Worm (Caenorhabditis elegans): ENCODE results near the gene pqn-74.
A peak's percentile ranks its signal among the peaks of the same experiment; 100 is the strongest.

pqn-74 gene

ce11 chrIV:13331285-13331684 lies at the start of gene pqn-74:
TSS of gene pqn-74 (minus strand) at chrIV:13331406.
- TF ChIP-seq B0310.2 (tag; optimal IDR thresholded peaks at IDR 0.05) (no peak), hmg-4 (GFP tag; optimal IDR thresholded peaks at IDR 0.05) (no peak), pes-1 (GFP tag; IDR thresholded peaks at IDR 0.05) (no peak), ama-1 (optimal IDR thresholded peaks at IDR 0.05) (no peak), tbx-11 (GFP tag; IDR thresholded peaks at IDR 0.05) (no peak), scrt-1 (GFP tag; IDR thresholded peaks at IDR 0.05) (no peak), aly-1 (tag; optimal IDR thresholded peaks at IDR 0.05) (no peak), flt-1 (GFP tag; IDR thresholded peaks at IDR 0.05) (no peak), ceh-13 (GFP tag; optimal IDR thresholded peaks at IDR 0.05) (no peak), hnd-1 (tag; optimal IDR thresholded peaks at IDR 0.05) (no peak), sea-1 (GFP tag; conservative IDR thresholded peaks at IDR 0.05) (no peak), hmbx-1 (tag; optimal IDR thresholded peaks at IDR 0.05) (no peak), tbx-37 (GFP tag; conservative IDR thresholded peaks at IDR 0.05) (no peak), ceh-36 (tag; optimal IDR thresholded peaks at IDR 0.05) (no peak), ets-7 (tag; optimal IDR thresholded peaks at IDR 0.05) (no peak)

- TF ChIP-seq flt-1 (GFP tag; IDR thresholded peaks at IDR 0.05) (no peak), ama-1 (optimal IDR thresholded peaks at IDR 0.05) (peak; percentile 28), ceh-13 (GFP tag; optimal IDR thresholded peaks at IDR 0.05) (no peak), scrt-1 (GFP tag; IDR thresholded peaks at IDR 0.05) (no peak), F13C5.2 (tag; optimal IDR thresholded peaks at IDR 0.05) (no peak), hnd-1 (tag; optimal IDR thresholded peaks at IDR 0.05) (no peak)
Measured at ce11 chrIV:13380506-13380905, 49.3 kb upstream of the pqn-74 start.

DNA sequence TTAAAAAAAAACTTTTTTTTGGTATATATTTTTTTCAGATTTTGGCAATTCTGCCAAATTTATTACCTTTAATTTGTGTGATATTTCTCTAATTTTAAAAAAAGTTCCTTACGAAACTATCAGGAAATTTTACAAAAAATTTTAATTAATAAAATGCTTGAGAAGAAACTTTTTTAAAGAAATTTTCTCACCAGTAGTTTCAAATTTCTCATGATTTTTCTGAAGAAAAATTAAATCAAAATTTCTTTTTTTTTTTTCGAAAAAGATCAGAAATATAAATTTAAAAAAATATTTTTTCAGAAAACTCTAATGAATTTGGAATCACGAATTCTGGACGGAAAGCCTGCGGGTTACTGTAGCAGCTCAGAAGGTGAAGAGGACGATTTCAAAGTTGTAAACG lies 46.5 kb upstream of the pqn-74 start, which contains the start of gene mau-8:
Gene mau-8 (plus strand): TSS at position 301 of the 400 bp plus-strand sequence.
- TF ChIP-seq B0310.2 (tag; optimal IDR thresholded peaks at IDR 0.05) (no peak), scrt-1 (GFP tag; IDR thresholded peaks at IDR 0.05) (no peak), tbx-37 (GFP tag; conservative IDR thresholded peaks at IDR 0.05) (no peak), hmbx-1 (tag; optimal IDR thresholded peaks at IDR 0.05) (no peak), hnd-1 (tag; optimal IDR thresholded peaks at IDR 0.05) (no peak), hmg-4 (GFP tag; optimal IDR thresholded peaks at IDR 0.05) (no peak), F13C5.2 (tag; optimal IDR thresholded peaks at IDR 0.05) (no peak), ceh-36 (tag; optimal IDR thresholded peaks at IDR 0.05) (no peak)

DNA sequence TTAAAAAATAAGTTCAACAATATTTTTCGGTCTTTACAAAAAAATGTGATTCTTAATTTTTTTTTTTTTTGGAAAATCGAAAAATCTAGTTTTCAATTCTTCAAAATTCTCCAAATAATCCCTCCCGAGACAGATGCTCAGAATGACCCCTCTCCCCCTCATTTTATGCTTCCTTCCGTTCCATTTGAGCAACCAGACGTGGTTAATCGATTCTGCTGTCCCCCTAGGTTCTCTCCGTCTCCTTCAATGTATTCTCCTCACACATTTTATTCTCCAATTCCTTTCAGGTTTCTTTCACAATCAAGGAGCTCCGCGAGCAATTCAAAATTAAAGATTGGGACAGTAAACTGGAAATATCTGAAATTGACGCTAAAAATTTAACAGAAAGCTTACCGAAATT lies 43.7 kb upstream of the pqn-74 start:
- TF ChIP-seq hnd-1 (tag; optimal IDR thresholded peaks at IDR 0.05) (no peak), B0310.2 (tag; optimal IDR thresholded peaks at IDR 0.05) (no peak), tbx-11 (GFP tag; IDR thresholded peaks at IDR 0.05) (no peak), aly-1 (tag; optimal IDR thresholded peaks at IDR 0.05) (no peak), hmg-4 (GFP tag; optimal IDR thresholded peaks at IDR 0.05) (no peak), pes-1 (GFP tag; IDR thresholded peaks at IDR 0.05) (no peak), tbx-37 (GFP tag; conservative IDR thresholded peaks at IDR 0.05) (no peak), ceh-13 (GFP tag; optimal IDR thresholded peaks at IDR 0.05) (no peak), tra-4 (tag; optimal IDR thresholded peaks at IDR 0.05) (no peak), ceh-36 (tag; optimal IDR thresholded peaks at IDR 0.05) (no peak), ama-1 (optimal IDR thresholded peaks at IDR 0.05) (no peak), ets-7 (tag; optimal IDR thresholded peaks at IDR 0.05) (no peak), flt-1 (GFP tag; IDR thresholded peaks at IDR 0.05) (no peak), sea-1 (GFP tag; conservative IDR thresholded peaks at IDR 0.05) (no peak), F13C5.2 (tag; optimal IDR thresholded peaks at IDR 0.05) (no peak), hmbx-1 (tag; optimal IDR thresholded peaks at IDR 0.05) (no peak), scrt-1 (GFP tag; IDR thresholded peaks at IDR 0.05) (no peak)

ce11 chrIV:13371699-13372098 lies 40.5 kb upstream of the pqn-74 start, which contains the start of gene Y62E10A.6:
TSS of gene Y62E10A.6 (plus strand) at chrIV:13371999.
- no peak for TF ChIP-seq hnd-1 (tag; optimal IDR thresholded peaks at IDR 0.05)
- TF ChIP-seq scrt-1 (GFP tag; IDR thresholded peaks at IDR 0.05), result no peak
- TF ChIP-seq hmbx-1 (tag; optimal IDR thresholded peaks at IDR 0.05), result no peak
- no peak for TF ChIP-seq ceh-13 (GFP tag; optimal IDR thresholded peaks at IDR 0.05)
- TF ChIP-seq tra-4 (tag; optimal IDR thresholded peaks at IDR 0.05), result no peak
- TF ChIP-seq ama-1 (optimal IDR thresholded peaks at IDR 0.05), result no peak
- TF ChIP-seq hmg-4 (GFP tag; optimal IDR thresholded peaks at IDR 0.05), result no peak
- TF ChIP-seq tbx-37 (GFP tag; conservative IDR thresholded peaks at IDR 0.05), result no peak
- TF ChIP-seq tbx-11 (GFP tag; IDR thresholded peaks at IDR 0.05), result no peak

- TF ChIP-seq flt-1 (GFP tag; IDR thresholded peaks at IDR 0.05) (no peak), hnd-1 (tag; optimal IDR thresholded peaks at IDR 0.05) (no peak), pes-1 (GFP tag; IDR thresholded peaks at IDR 0.05) (no peak), scrt-1 (GFP tag; IDR thresholded peaks at IDR 0.05) (no peak), F13C5.2 (tag; optimal IDR thresholded peaks at IDR 0.05) (no peak), ama-1 (optimal IDR thresholded peaks at IDR 0.05) (no peak), hmbx-1 (tag; optimal IDR thresholded peaks at IDR 0.05) (no peak), ceh-13 (GFP tag; optimal IDR thresholded peaks at IDR 0.05) (no peak), ets-7 (tag; optimal IDR thresholded peaks at IDR 0.05) (no peak), hmg-4 (GFP tag; optimal IDR thresholded peaks at IDR 0.05) (no peak), B0310.2 (tag; optimal IDR thresholded peaks at IDR 0.05) (no peak), tra-4 (tag; optimal IDR thresholded peaks at IDR 0.05) (no peak), ceh-36 (tag; optimal IDR thresholded peaks at IDR 0.05) (no peak), tbx-37 (GFP tag; conservative IDR thresholded peaks at IDR 0.05) (no peak), sea-1 (GFP tag; conservative IDR thresholded peaks at IDR 0.05) (no peak), aly-1 (tag; optimal IDR thresholded peaks at IDR 0.05) (no peak), tbx-11 (GFP tag; IDR thresholded peaks at IDR 0.05) (no peak)
Measured at ce11 chrIV:13370235-13370739, 39.1 kb upstream of the pqn-74 start, which contains the start of the genes rla-2, popl-7 and Y62E10A.24. TSS of gene rla-2 (minus strand) at chrIV:13370285. TSS of gene popl-7 (plus strand) at chrIV:13370689. TSS of gene Y62E10A.24 (plus strand) at chrIV:13370710.

DNA sequence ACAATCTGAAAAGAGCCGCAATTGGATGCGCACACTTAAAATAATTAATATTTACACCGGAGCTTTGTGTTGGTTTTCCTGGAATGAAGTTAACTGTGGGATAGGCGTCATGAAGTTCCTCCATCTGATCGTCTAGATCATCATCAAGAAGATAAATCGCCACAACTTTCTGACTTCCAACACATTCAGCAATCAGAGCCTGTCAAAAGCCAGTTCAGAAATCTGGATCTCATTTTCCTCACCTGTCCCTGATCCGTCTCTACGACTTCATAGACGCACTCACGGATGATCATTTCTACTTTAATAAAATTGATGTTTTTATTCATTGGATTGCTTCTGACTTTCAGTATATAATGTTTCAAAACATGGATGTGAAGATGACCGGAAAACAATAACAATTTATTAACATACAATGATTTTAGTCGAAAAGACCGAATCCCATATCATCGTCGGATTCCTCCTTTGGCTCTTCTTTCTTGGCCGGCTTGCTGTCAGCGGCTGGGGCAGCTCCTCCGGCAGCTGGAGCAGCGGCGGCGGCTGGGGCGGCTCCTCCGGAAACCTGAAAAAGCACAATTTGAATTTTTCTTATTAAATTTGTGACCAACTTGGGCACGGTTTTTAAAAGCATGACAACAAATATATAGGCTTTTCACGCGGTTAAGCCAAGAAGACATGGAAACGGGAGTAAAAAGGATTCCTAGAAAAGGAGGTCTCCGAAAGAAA lies 38.1 kb upstream of the pqn-74 start, which contains the start of gene agt-1:
Gene agt-1 (minus strand): TSS at position 293 of the 723 bp plus-strand sequence.
- TF ChIP-seq hnd-1 (tag; optimal IDR thresholded peaks at IDR 0.05), result no peak
- no peak for TF ChIP-seq ceh-13 (GFP tag; optimal IDR thresholded peaks at IDR 0.05)
- no peak for TF ChIP-seq B0310.2 (tag; optimal IDR thresholded peaks at IDR 0.05)
- no peak for TF ChIP-seq scrt-1 (GFP tag; IDR thresholded peaks at IDR 0.05)
- no peak for TF ChIP-seq sea-1 (GFP tag; conservative IDR thresholded peaks at IDR 0.05)
- no peak for TF ChIP-seq ceh-36 (tag; optimal IDR thresholded peaks at IDR 0.05)
- no peak for TF ChIP-seq F13C5.2 (tag; optimal IDR thresholded peaks at IDR 0.05)
- TF ChIP-seq ets-7 (tag; optimal IDR thresholded peaks at IDR 0.05), result no peak
- TF ChIP-seq tbx-11 (GFP tag; IDR thresholded peaks at IDR 0.05), result no peak
- no peak for TF ChIP-seq tra-4 (tag; optimal IDR thresholded peaks at IDR 0.05)
- no peak for TF ChIP-seq tbx-37 (GFP tag; conservative IDR thresholded peaks at IDR 0.05)
- no peak for TF ChIP-seq flt-1 (GFP tag; IDR thresholded peaks at IDR 0.05)
- TF ChIP-seq hmg-4 (GFP tag; optimal IDR thresholded peaks at IDR 0.05), result no peak
- no peak for TF ChIP-seq pes-1 (GFP tag; IDR thresholded peaks at IDR 0.05)
- no peak for TF ChIP-seq ama-1 (optimal IDR thresholded peaks at IDR 0.05)
- no peak for TF ChIP-seq hmbx-1 (tag; optimal IDR thresholded peaks at IDR 0.05)
- no peak for TF ChIP-seq aly-1 (tag; optimal IDR thresholded peaks at IDR 0.05)

Data from whole organism, early embryonic.